Worm (Caenorhabditis elegans) whole organism, L3 larva: ENCODE data around the gene zmp-1.
A peak's percentile ranks its signal among the peaks of the same experiment; 100 is the strongest.

ENCODE experiments used
- ZK546.5 ChIP-seq: sonication (generic microtip); optimal IDR thresholded peaks from 2 replicates; lab custom pipeline; 2017; ENCODE audit warnings: missing biosample characterization, missing genetic modification characterization
- ama-1 ChIP-seq: fragments of 150-350 bp; optimal IDR thresholded peaks from 2 replicates; lab custom pipeline; 2018
- ceh-16 ChIP-seq: sonication (generic microtip); optimal IDR thresholded peaks from 2 replicates; lab custom pipeline; 2017; ENCODE audit warnings: missing biosample characterization, missing genetic modification characterization
- ceh-28 ChIP-seq: fragments of 150-350 bp; optimal IDR thresholded peaks from 2 replicates; lab custom pipeline; 2014; ENCODE audit warnings: missing biosample characterization, missing genetic modification reagents, missing genetic modification characterization
- ceh-82 ChIP-seq: fragments of 150-350 bp; optimal IDR thresholded peaks from 2 replicates; lab custom pipeline; 2014; ENCODE audit warnings: missing biosample characterization, missing genetic modification characterization
- ceh-9 ChIP-seq: sonication (generic microtip); optimal IDR thresholded peaks from 2 replicates; lab custom pipeline; 2018; ENCODE audit warnings: missing biosample characterization, missing genetic modification characterization
- daf-12 ChIP-seq: fragments of 150-350 bp; optimal IDR thresholded peaks from 2 replicates; lab custom pipeline; 2014; ENCODE audit warnings: missing biosample characterization, missing genetic modification reagents, missing genetic modification characterization
- egl-27 ChIP-seq: sonication (generic microtip); optimal IDR thresholded peaks from 4 replicates; lab custom pipeline; 2017; ENCODE audit warnings: missing biosample characterization, missing genetic modification reagents, missing genetic modification characterization
- egl-5 ChIP-seq: fragments of 150-350 bp; optimal IDR thresholded peaks from 2 replicates; lab custom pipeline; 2017; ENCODE audit warnings: missing biosample characterization, missing genetic modification reagents, missing genetic modification characterization, inconsistent platforms
- elt-1 ChIP-seq: fragments of 150-350 bp; optimal IDR thresholded peaks from 2 replicates; lab custom pipeline; 2014; ENCODE audit warnings: missing biosample characterization, missing genetic modification characterization
- elt-2 ChIP-seq: sonication (generic microtip); optimal IDR thresholded peaks from 2 replicates; lab custom pipeline; 2016; ENCODE audit warnings: missing genetic modification reagents, mild to moderate bottlenecking, missing genetic modification characterization, missing compliant biosample characterization
- elt-3 ChIP-seq, 3 experiments: fragments of 150-350 bp in 1 of 3; sonication (generic microtip) in 2 of 3; optimal IDR thresholded peaks; 2 replicates in 2 of 3; 4 replicates in 1 of 3; lab custom pipeline; 2014 to 2017; ENCODE audit warnings: missing biosample characterization in 3 of 3, missing genetic modification characterization in 3 of 3
- eor-1 ChIP-seq, 2 experiments: fragments of 150-350 bp; optimal IDR thresholded peaks; 2 replicates each; lab custom pipeline; 2014 to 2018; ENCODE audit warnings: missing biosample characterization in 2 of 2, missing genetic modification characterization in 2 of 2
- fkh-10 ChIP-seq: sonication (generic microtip); optimal IDR thresholded peaks from 2 replicates; lab custom pipeline; 2017; ENCODE audit warnings: missing biosample characterization, missing genetic modification reagents, missing genetic modification characterization
- fos-1 ChIP-seq: fragments of 150-350 bp; optimal IDR thresholded peaks from 2 replicates; lab custom pipeline; 2014; ENCODE audit warnings: missing biosample characterization, missing genetic modification characterization
- hmg-11 ChIP-seq: sonication (generic microtip); optimal IDR thresholded peaks from 2 replicates; lab custom pipeline; 2016; ENCODE audit warnings: missing genetic modification characterization, missing compliant biosample characterization
- jun-1 ChIP-seq: fragments of 150-350 bp; optimal IDR thresholded peaks from 2 replicates; lab custom pipeline; 2014; ENCODE audit warnings: missing biosample characterization, missing genetic modification reagents, missing genetic modification characterization
- lin-15B ChIP-seq: fragments of 150-350 bp; optimal IDR thresholded peaks from 2 replicates; lab custom pipeline; 2014; ENCODE audit warnings: missing biosample characterization, missing genetic modification characterization
- lsy-12 ChIP-seq: sonication (generic microtip); optimal IDR thresholded peaks from 2 replicates; lab custom pipeline; 2016; ENCODE audit warnings: mild to moderate bottlenecking, missing genetic modification characterization, missing compliant biosample characterization
- mdl-1 ChIP-seq: fragments of 150-350 bp; optimal IDR thresholded peaks from 2 replicates; lab custom pipeline; 2014; ENCODE audit warnings: missing biosample characterization, missing genetic modification characterization
- nfya-1 ChIP-seq: sonication (generic microtip); optimal IDR thresholded peaks from 2 replicates; lab custom pipeline; 2017; ENCODE audit warnings: missing genetic modification characterization, mild to moderate bottlenecking, missing compliant biosample characterization, antibody characterized with exemption, moderate library complexity; ENCODE audit not compliant: insufficient read depth
- nhr-11 ChIP-seq: fragments of 150-350 bp; optimal IDR thresholded peaks from 2 replicates; lab custom pipeline; 2014; ENCODE audit warnings: missing biosample characterization, missing genetic modification characterization
- nhr-23 ChIP-seq: fragments of 150-350 bp; optimal IDR thresholded peaks from 2 replicates; lab custom pipeline; 2014; ENCODE audit warnings: missing biosample characterization, missing genetic modification reagents, missing genetic modification characterization
- nhr-237 ChIP-seq: fragments of 150-350 bp; optimal IDR thresholded peaks from 2 replicates; lab custom pipeline; 2014; ENCODE audit warnings: missing biosample characterization, missing genetic modification characterization
- nhr-25 ChIP-seq: sonication (generic microtip); optimal IDR thresholded peaks from 2 replicates; lab custom pipeline; 2017; ENCODE audit warnings: missing biosample characterization, missing genetic modification characterization
- nhr-28 ChIP-seq: fragments of 150-350 bp; optimal IDR thresholded peaks from 2 replicates; lab custom pipeline; 2014; ENCODE audit warnings: missing biosample characterization, missing genetic modification characterization
- nhr-43 ChIP-seq: sonication (generic microtip); optimal IDR thresholded peaks from 2 replicates; lab custom pipeline; 2016; ENCODE audit warnings: mild to moderate bottlenecking, missing genetic modification characterization, missing compliant biosample characterization; ENCODE audit not compliant: poor library complexity, severe bottlenecking
- nhr-67 ChIP-seq: fragments of 150-350 bp; optimal IDR thresholded peaks from 2 replicates; lab custom pipeline; 2014; ENCODE audit warnings: missing biosample characterization, missing genetic modification characterization
- nhr-76 ChIP-seq: fragments of 150-350 bp; sonication (generic microtip); optimal IDR thresholded peaks from 5 replicates; lab custom pipeline; 2014; ENCODE audit warnings: missing biosample characterization, missing genetic modification characterization
- nhr-77 ChIP-seq: fragments of 150-350 bp; optimal IDR thresholded peaks from 2 replicates; lab custom pipeline; 2014; ENCODE audit warnings: missing biosample characterization, missing genetic modification characterization
- pqm-1 ChIP-seq: fragments of 150-350 bp; optimal IDR thresholded peaks from 2 replicates; lab custom pipeline; 2017; ENCODE audit warnings: missing biosample characterization, missing genetic modification characterization, inconsistent platforms
- sea-2 ChIP-seq: fragments of 150-350 bp; sonication (generic microtip); optimal IDR thresholded peaks from 4 replicates; lab custom pipeline; 2014; ENCODE audit warnings: missing biosample characterization, missing genetic modification reagents, missing genetic modification characterization
- skn-1 ChIP-seq: fragments of 150-350 bp; optimal IDR thresholded peaks from 2 replicates; lab custom pipeline; 2014; ENCODE audit warnings: missing biosample characterization, missing genetic modification characterization
- snpc-4 ChIP-seq: fragments of 150-350 bp; optimal IDR thresholded peaks from 2 replicates; lab custom pipeline; 2014; ENCODE audit warnings: missing biosample characterization, missing genetic modification characterization
- tbx-2 ChIP-seq: sonication (generic microtip); optimal IDR thresholded peaks from 2 replicates; lab custom pipeline; 2016; ENCODE audit warnings: mild to moderate bottlenecking, missing genetic modification characterization, missing compliant biosample characterization
- unc-39 ChIP-seq: sonication (generic microtip); optimal IDR thresholded peaks from 4 replicates; lab custom pipeline; 2017; ENCODE audit warnings: missing biosample characterization, missing genetic modification characterization
- unc-62 ChIP-seq: fragments of 150-350 bp; sonication (generic microtip); optimal IDR thresholded peaks from 4 replicates; lab custom pipeline; 2014; ENCODE audit warnings: missing biosample characterization, missing genetic modification reagents, missing genetic modification characterization
- zag-1 ChIP-seq: fragments of 150-350 bp; optimal IDR thresholded peaks from 2 replicates; lab custom pipeline; 2014; ENCODE audit warnings: missing biosample characterization, missing genetic modification characterization
- ztf-11 ChIP-seq: fragments of 150-350 bp; optimal IDR thresholded peaks from 2 replicates; lab custom pipeline; 2014; ENCODE audit warnings: missing biosample characterization, missing genetic modification characterization
- ztf-4 ChIP-seq: fragments of 150-350 bp; optimal IDR thresholded peaks from 2 replicates; lab custom pipeline; 2014; ENCODE audit warnings: missing biosample characterization, missing genetic modification characterization

zmp-1 gene

ce11 chrIII:5938013-5938412, 5.3 kb upstream of the zmp-1 start (continued):
- no peak for TF ChIP-seq ztf-11 (tag; lab: Kevin White, UChicago)

- TF ChIP-seq nfya-1 (tag; lab: Kevin White, UChicago) (peak; percentile 4), ceh-16 (tag; lab: Kevin White, UChicago) (no peak), daf-12 (tag; lab: Kevin White, UChicago) (no peak)
These were observed 4.2 kb upstream of the zmp-1 start, which contains the start of gene EGAP1.1 for ce11 chrIII:5936992-5937391. TSS of gene EGAP1.1 (minus strand) at chrIII:5937220.

ce11 chrIII:5934138-5934658, 1.4 kb upstream of the zmp-1 start:
- TF ChIP-seq fkh-10 (GFP tag; lab: Kevin White, UChicago), result peak; percentile 56
- no peak for TF ChIP-seq lsy-12 (tag; lab: Kevin White, UChicago)
- peak; percentile 41 for TF ChIP-seq egl-5 (tag; lab: Kevin White, UChicago)

- TF ChIP-seq ZK546.5 (tag; lab: Kevin White, UChicago), result no peak
- no peak for TF ChIP-seq unc-39 (tag; lab: Kevin White, UChicago)
- no peak for TF ChIP-seq tbx-2 (tag; lab: Kevin White, UChicago)
- TF ChIP-seq nfya-1 (tag; lab: Kevin White, UChicago), result peak; percentile 20
- TF ChIP-seq ztf-4 (tag; lab: Kevin White, UChicago), result no peak
These were observed 1.2 kb downstream of the zmp-1 start, which contains the start of gene EGAP1.5 for ce11 chrIII:5931433-5931994. TSS of gene EGAP1.5 (plus strand) at chrIII:5931721.

ce11 chrIII:5930659-5931058, 2.1 kb downstream of the zmp-1 start:
- TF ChIP-seq nfya-1 (tag; lab: Kevin White, UChicago), result peak; percentile 30
- no peak for TF ChIP-seq jun-1 (tag; lab: Kevin White, UChicago)

- TF ChIP-seq nhr-11 (tag; lab: Kevin White, UChicago) (no peak), unc-62 (no peak), nhr-28 (tag; lab: Kevin White, UChicago) (no peak), nhr-25 (tag; lab: Kevin White, UChicago) (peak; percentile 49), lin-15B (tag; lab: Kevin White, UChicago) (peak; percentile 82), mdl-1 (tag; lab: Kevin White, UChicago) (no peak), ceh-16 (tag; lab: Kevin White, UChicago) (no peak), nhr-23 (tag; lab: Kevin White, UChicago) (peak; percentile 59), nhr-237 (tag; lab: Kevin White, UChicago) (no peak), daf-12 (tag; lab: Kevin White, UChicago) (no peak), ceh-82 (tag; lab: Kevin White, UChicago) (no peak), ama-1 (lab: Kevin White, UChicago) (no peak), jun-1 (tag; lab: Kevin White, UChicago) (no peak), elt-3 (tag; optimal IDR thresholded peaks at IDR 0.05; lab: Kevin White, UChicago) (no peak), ztf-4 (tag; lab: Kevin White, UChicago) (no peak), snpc-4 (tag; lab: Kevin White, UChicago) (peak; percentile 22), pqm-1 (tag; lab: Kevin White, UChicago) (peak; percentile 21), zag-1 (tag; lab: Kevin White, UChicago) (no peak), eor-1 (tag; optimal IDR thresholded peaks at IDR 0.05; lab: Kevin White, UChicago) (no peak), ceh-28 (tag; lab: Kevin White, UChicago) (no peak), hmg-11 (tag; lab: Kevin White, UChicago) (peak; percentile 62), elt-2 (tag; lab: Kevin White, UChicago) (peak; percentile 16), elt-1 (tag; lab: Kevin White, UChicago) (no peak), unc-39 (tag; lab: Kevin White, UChicago) (no peak), fos-1 (tag; lab: Kevin White, UChicago) (no peak), nhr-43 (tag; lab: Kevin White, UChicago) (peak; percentile 37), nhr-77 (tag; lab: Kevin White, UChicago) (no peak), skn-1 (tag; lab: Kevin White, UChicago) (no peak), egl-27 (tag; lab: Kevin White, UChicago) (no peak), ceh-9 (tag; lab: Kevin White, UChicago) (no peak), fkh-10 (GFP tag; lab: Kevin White, UChicago) (no peak), nfya-1 (tag; lab: Kevin White, UChicago) (peak; percentile 64), lsy-12 (tag; lab: Kevin White, UChicago) (no peak), egl-5 (tag; lab: Kevin White, UChicago) (no peak), nhr-76 (tag; lab: Kevin White, UChicago) (no peak), tbx-2 (tag; lab: Kevin White, UChicago) (no peak), sea-2 (no peak), nhr-67 (tag; lab: Kevin White, UChicago) (no peak)
These were observed 7.0 kb downstream of the zmp-1 start, which contains the start of the genes dnc-2 and bcl-7 for ce11 chrIII:5925724-5926123. TSS of gene dnc-2 (minus strand) at chrIII:5925756. TSS of gene bcl-7 (plus strand) at chrIII:5926086.
